Worm (Caenorhabditis elegans) whole organism, late embryonic: ENCODE results near the gene C30G12.1.

Experiments used
- K02D7.2 ChIP-seq: sonication (generic microtip); optimal IDR thresholded peaks from 2 replicates; lab custom pipeline; 2017; ENCODE audit warnings: mild to moderate bottlenecking, missing genetic modification characterization, missing compliant biosample characterization
- T23F11.4 ChIP-seq: fragments of 200-800 bp; sonication (Bioruptor generic); optimal IDR thresholded peaks from 2 replicates; lab custom pipeline; 2018; ENCODE audit warnings: mild to moderate bottlenecking, missing genetic modification characterization, missing compliant biosample characterization
- ceh-19 ChIP-seq: fragments of 200-800 bp; sonication (Bioruptor generic); optimal IDR thresholded peaks from 2 replicates; lab custom pipeline; 2018; ENCODE audit warnings: mild to moderate bottlenecking, missing genetic modification characterization, missing compliant biosample characterization
- ceh-31 ChIP-seq: sonication (generic microtip); optimal IDR thresholded peaks from 2 replicates; lab custom pipeline; 2016; ENCODE audit warnings: missing genetic modification characterization, missing compliant biosample characterization
- ceh-6 ChIP-seq: fragments of 200-800 bp; sonication (Bioruptor generic); optimal IDR thresholded peaks from 2 replicates; lab custom pipeline; 2018; ENCODE audit warnings: mild to moderate bottlenecking, missing genetic modification characterization, missing compliant biosample characterization
- fax-1 ChIP-seq: sonication (generic microtip); optimal IDR thresholded peaks from 2 replicates; lab custom pipeline; 2016; ENCODE audit warnings: missing genotype, missing genetic modification characterization, missing compliant biosample characterization
- fkh-10 ChIP-seq: fragments of 150-350 bp; optimal IDR thresholded peaks from 2 replicates; lab custom pipeline; 2014; ENCODE audit warnings: missing biosample characterization, missing genetic modification reagents, missing genetic modification characterization
- hlh-8 ChIP-seq: sonication (generic microtip); optimal IDR thresholded peaks from 2 replicates; lab custom pipeline; 2016; ENCODE audit warnings: missing genotype, missing genetic modification characterization, missing compliant biosample characterization
- nhr-11 ChIP-seq: fragments of 150-350 bp; optimal IDR thresholded peaks from 2 replicates; lab custom pipeline; 2014; ENCODE audit warnings: missing biosample characterization, missing genetic modification characterization
- nhr-232 ChIP-seq: sonication (generic microtip); optimal IDR thresholded peaks from 2 replicates; lab custom pipeline; 2016; ENCODE audit warnings: missing genetic modification characterization, missing compliant biosample characterization
- pqm-1 ChIP-seq: sonication (generic microtip); optimal IDR thresholded peaks from 2 replicates; lab custom pipeline; 2016; ENCODE audit warnings: missing genetic modification characterization, missing compliant biosample characterization
- sox-2 ChIP-seq: fragments of 200-800 bp; sonication (Bioruptor generic); IDR thresholded peaks from 2 replicates; pipeline ENCODE4 v1.3.6; 2022; ENCODE audit warnings: missing genetic modification reagents, missing genetic modification characterization, missing compliant biosample characterization
- unc-55 ChIP-seq: sonication (generic microtip); optimal IDR thresholded peaks from 2 replicates; lab custom pipeline; 2017; ENCODE audit warnings: missing biosample characterization, missing genetic modification reagents, missing genetic modification characterization

DNA sequence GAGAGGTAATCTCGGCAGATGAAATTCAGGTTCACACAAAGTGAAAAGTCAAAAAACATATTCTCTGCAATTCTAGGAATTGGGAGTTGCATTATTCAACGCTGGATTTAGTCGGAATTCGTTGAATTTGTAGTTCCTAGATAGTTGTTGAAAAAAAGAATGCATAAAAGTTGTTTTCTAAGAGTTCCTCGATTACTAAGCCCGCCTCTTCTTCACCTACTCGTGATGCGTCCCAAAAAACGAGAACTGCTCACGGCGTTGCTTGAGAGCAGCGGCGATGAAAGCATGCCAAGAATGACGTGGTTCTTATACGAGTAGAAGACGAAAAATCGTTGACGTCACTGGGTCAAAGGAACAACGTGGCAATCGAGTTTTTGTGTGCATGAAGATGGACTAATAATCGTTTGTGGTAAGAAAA lies 25.9 kb downstream of the C30G12.1 start:
- TF ChIP-seq T23F11.4 (GFP tag; lab: Kevin White, UChicago) (no peak), unc-55 (GFP tag; lab: Kevin White, UChicago) (no peak), ceh-19 (GFP tag; lab: Kevin White, UChicago) (no peak), fkh-10 (GFP tag; lab: Kevin White, UChicago) (no peak), pqm-1 (tag; lab: Kevin White, UChicago) (no peak), nhr-232 (no peak), fax-1 (no peak), K02D7.2 (tag; lab: Kevin White, UChicago) (no peak), hlh-8 (no peak), nhr-11 (tag; lab: Kevin White, UChicago) (no peak), ceh-31 (tag; lab: Kevin White, UChicago) (no peak), ceh-6 (no peak), sox-2 (GFP tag; lab: Robert Waterston, UW) (no peak)
